Fruit fly (Drosophila melanogaster): ENCODE measurements around the gene Polr2J.

Gene Polr2J

DNA sequence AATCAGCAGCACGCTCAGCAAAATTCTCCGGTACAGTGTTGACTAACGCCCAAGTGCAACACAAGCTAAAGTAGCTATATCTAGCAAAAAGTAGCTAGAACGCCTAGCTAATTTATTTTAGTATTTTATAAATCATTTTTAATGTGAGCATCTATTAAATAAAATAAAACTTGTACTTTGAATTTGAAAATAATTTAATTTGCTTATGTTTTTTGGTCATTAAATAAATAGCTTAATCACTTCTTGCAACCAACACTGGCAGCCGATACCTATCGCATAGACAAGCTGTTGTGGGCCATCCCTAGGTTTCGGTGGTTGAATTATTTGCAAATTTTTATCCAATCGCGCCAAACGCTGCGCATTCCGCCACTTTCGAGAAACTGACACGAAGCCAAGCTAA is at the start of gene Polr2J, which contains the start of gene CG15141:
Gene Polr2J (minus strand): TSS at position 49 of the 400 bp plus-strand sequence.
Gene CG15141 (plus strand): TSS at position 284 of the 400 bp plus-strand sequence.
- TF ChIP-seq CrebB (tag; optimal IDR thresholded peaks at IDR 0.05) (peak; percentile 59), CG32772 (GFP tag; IDR thresholded peaks at IDR 0.05) (peak; percentile 92), CG15269 (tag; optimal IDR thresholded peaks at IDR 0.05) (no peak), btn (GFP tag; optimal IDR thresholded peaks at IDR 0.05) (peak; percentile 44), Camta (GFP tag; optimal IDR thresholded peaks at IDR 0.05) (peak; percentile 59), Oli (tag; optimal IDR thresholded peaks at IDR 0.05) (peak; percentile 80), Meics (GFP tag; optimal IDR thresholded peaks at IDR 0.05) (peak; percentile 78), CG1792 (GFP tag; optimal IDR thresholded peaks at IDR 0.05) (peak; percentile 46), CG4820 (GFP tag; optimal IDR thresholded peaks at IDR 0.05) (peak; percentile 83), dm (GFP tag; optimal IDR thresholded peaks at IDR 0.05) (peak; percentile 69), CG18764 (GFP tag; optimal IDR thresholded peaks at IDR 0.05) (peak; percentile 78), HLHmδ (GFP tag; optimal IDR thresholded peaks at IDR 0.05) (no peak), row (GFP tag; IDR thresholded peaks at IDR 0.05) (peak; percentile 97), CG9932 (GFP tag; IDR thresholded peaks at IDR 0.05) (peak; percentile 95), Vsx1 (GFP tag; optimal IDR thresholded peaks at IDR 0.05) (peak; percentile 82), CG6654 (GFP tag; optimal IDR thresholded peaks at IDR 0.05) (peak; percentile 58), wdn (GFP tag; IDR thresholded peaks at IDR 0.05) (peak; percentile 82), CG16863 (GFP tag; optimal IDR thresholded peaks at IDR 0.05) (peak; percentile 78), Doc3 (GFP tag; IDR thresholded peaks at IDR 0.05; ENCODE audit: partially characterized antibody) (peak; percentile 83), schlank (tag; optimal IDR thresholded peaks at IDR 0.05) (peak; percentile 29), CG4282 (GFP tag; optimal IDR thresholded peaks at IDR 0.05) (no peak), CG14050 (GFP tag; IDR thresholded peaks at IDR 0.05) (peak; percentile 74; the same call in 2 of the 3 replicates), fd102C (GFP tag; optimal IDR thresholded peaks at IDR 0.05) (peak; percentile 18), Med (GFP tag) (peak; percentile 97), Neu2 (GFP tag; optimal IDR thresholded peaks at IDR 0.05; ENCODE audit: borderline replicate concordance) (no peak), H2.0 (GFP tag; IDR thresholded peaks at IDR 0.05) (peak; percentile 79), CG5245 (GFP tag; optimal IDR thresholded peaks at IDR 0.05) (peak; percentile 45), dmrt11E (tag; optimal IDR thresholded peaks at IDR 0.05) (peak; percentile 86), fru (optimal IDR thresholded peaks at IDR 0.05) (no peak), CG11723 (GFP tag; optimal IDR thresholded peaks at IDR 0.05) (peak; percentile 76), CG3838 (GFP tag; optimal IDR thresholded peaks at IDR 0.05) (peak; percentile 68), CG11504 (tag; optimal IDR thresholded peaks at IDR 0.05) (no peak), PHDP (tag; optimal IDR thresholded peaks at IDR 0.05) (peak; percentile 87), MTF-1 (GFP tag; optimal IDR thresholded peaks at IDR 0.05; ENCODE audit: borderline replicate concordance) (no peak), Side (GFP tag; optimal IDR thresholded peaks at IDR 0.05) (no peak), CoRest (tag; optimal IDR thresholded peaks at IDR 0.05) (peak; percentile 92), disco-r (GFP tag; optimal IDR thresholded peaks at IDR 0.05) (no peak), CHES-1-like (GFP tag; optimal IDR thresholded peaks at IDR 0.05) (peak; percentile 76), Xrp1 (GFP tag; IDR thresholded peaks at IDR 0.05) (peak; percentile 88), CG13123 (GFP tag; optimal IDR thresholded peaks at IDR 0.05) (peak; percentile 69), zfh1 (GFP tag; IDR thresholded peaks at IDR 0.05) (peak; percentile 84), cg (GFP tag; optimal IDR thresholded peaks at IDR 0.05) (no peak), CG13624 (GFP tag; optimal IDR thresholded peaks at IDR 0.05) (peak; percentile 78), CG30403 (GFP tag; optimal IDR thresholded peaks at IDR 0.05) (peak; percentile 94), Lim3 (GFP tag; IDR thresholded peaks at IDR 0.05) (peak; percentile 56; the same call in 1 of the 2 replicates), ttk (GFP tag; IDR thresholded peaks at IDR 0.05) (peak; percentile 88), pzg (GFP tag; optimal IDR thresholded peaks at IDR 0.05) (peak; percentile 67), br (optimal IDR thresholded peaks at IDR 0.05) (no peak), Sox100B (GFP tag; optimal IDR thresholded peaks at IDR 0.05) (peak; percentile 81), CG10959 (GFP tag; IDR thresholded peaks at IDR 0.05) (peak; percentile 52; the same call in 1 of the 2 replicates), CG9437 (GFP tag; optimal IDR thresholded peaks at IDR 0.05) (peak; percentile 62), CG3281 (GFP tag; optimal IDR thresholded peaks at IDR 0.05) (peak; percentile 81)
